Fruit fly (Drosophila melanogaster): ENCODE results near the gene CG18747.

DNA sequence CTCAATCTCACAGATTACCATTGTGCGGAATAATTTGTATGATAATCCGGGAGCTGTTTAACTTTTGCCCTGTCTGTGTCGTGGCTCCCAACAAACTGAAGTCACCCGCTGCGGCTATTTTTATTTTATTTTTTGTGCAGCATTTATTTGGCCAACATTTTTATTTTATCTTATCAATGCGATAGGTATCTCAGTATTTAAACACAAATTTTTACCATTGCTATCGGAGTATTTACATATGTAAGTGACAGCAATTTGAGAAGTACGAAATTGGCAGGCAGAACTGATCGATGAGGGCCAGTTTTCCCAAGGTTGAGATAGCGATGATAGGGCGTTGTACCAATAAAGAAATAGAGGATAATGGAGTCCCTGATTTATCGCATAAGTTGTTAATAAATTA lies 6.8 kb upstream of the CG18747 start, which contains the start of gene CG18746:
- no peak for TF ChIP-seq Pif1A (GFP tag; optimal IDR thresholded peaks at IDR 0.05)
- TF ChIP-seq Snoo (tag; optimal IDR thresholded peaks at IDR 0.05), result no peak
- no peak for TF ChIP-seq CG32121 (GFP tag; IDR thresholded peaks at IDR 0.05)
- no peak for TF ChIP-seq CG14655 (GFP tag; optimal IDR thresholded peaks at IDR 0.05)
- TF ChIP-seq EcR (GFP tag; optimal IDR thresholded peaks at IDR 0.05), result no peak
- no peak for TF ChIP-seq CG9948 (tag; optimal IDR thresholded peaks at IDR 0.05)
- TF ChIP-seq rn (GFP tag; IDR thresholded peaks at IDR 0.05), result no peak
